Fruit fly (Drosophila melanogaster) whole organism, embryonic: ENCODE measurements around the gene Prx2.

Experiments used
- Bdp1 ChIP-seq: fragments of 200-800 bp; sonication (Bioruptor generic); optimal IDR thresholded peaks from 3 replicates; lab custom pipeline; 2016; ENCODE audit warnings: missing biosample characterization, missing genetic modification characterization
- CG11456 ChIP-seq: fragments of 200-800 bp; sonication (Bioruptor generic); IDR thresholded peaks from 3 replicates; pipeline ENCODE4 v1.3.6; 2022; ENCODE audit warnings: missing biosample characterization, missing genetic modification characterization
- CG11723 ChIP-seq: fragments of 200-800 bp; sonication (Bioruptor generic); optimal IDR thresholded peaks from 2 replicates; lab custom pipeline; 2017; ENCODE audit warnings: missing biosample characterization, mild to moderate bottlenecking, missing genetic modification characterization
- CG12299 ChIP-seq: fragments of 200-800 bp; sonication (Bioruptor generic); optimal IDR thresholded peaks from 2 replicates; lab custom pipeline; 2018; ENCODE audit warnings: missing biosample characterization, mild to moderate bottlenecking, missing genetic modification characterization
- CG14050 ChIP-seq: fragments of 200-800 bp; sonication (Bioruptor generic); IDR thresholded peaks from 3 replicates; pipeline ENCODE4 v1.3.6; 2022; ENCODE audit warnings: missing biosample characterization, missing genetic modification characterization
- CG14441 ChIP-seq: fragments of 200-800 bp; sonication (Bioruptor generic); IDR thresholded peaks from 2 replicates; pipeline ENCODE4 v1.3.6; 2022; ENCODE audit warnings: missing biosample characterization, missing genetic modification characterization
- CG14667 ChIP-seq: fragments of 200-800 bp; sonication (Bioruptor generic); IDR thresholded peaks from 2 replicates; pipeline ENCODE4 v1.3.6; 2022; ENCODE audit warnings: missing biosample characterization, missing genetic modification characterization
- CG15479 ChIP-seq: fragments of 200-800 bp; sonication (Bioruptor generic); optimal IDR thresholded peaks from 3 replicates; lab custom pipeline; 2019; ENCODE audit warnings: missing biosample characterization, mild to moderate bottlenecking, missing genetic modification characterization, moderate library complexity
- CG15601 ChIP-seq: fragments of 200-800 bp; sonication (Bioruptor generic); optimal IDR thresholded peaks from 3 replicates; lab custom pipeline; 2019; ENCODE audit warnings: missing biosample characterization, mild to moderate bottlenecking, missing genetic modification characterization, moderate library complexity
- CG17328 ChIP-seq: fragments of 200-800 bp; sonication (Bioruptor generic); IDR thresholded peaks from 2 replicates; pipeline ENCODE4 v1.3.6; 2022; ENCODE audit warnings: missing biosample characterization, missing genetic modification characterization
- CG17385 ChIP-seq: fragments of 200-800 bp; sonication (Bioruptor generic); optimal IDR thresholded peaks from 3 replicates; lab custom pipeline; 2018; ENCODE audit warnings: missing biosample characterization, mild to moderate bottlenecking, missing genetic modification characterization
- CG18599 ChIP-seq: fragments of 200-800 bp; sonication (Bioruptor generic); optimal IDR thresholded peaks from 3 replicates; lab custom pipeline; 2017; ENCODE audit warnings: missing biosample characterization, missing genetic modification characterization, mild to moderate bottlenecking, moderate library complexity, missing genetic modification reagents
- CG2199 ChIP-seq: fragments of 200-800 bp; sonication (Bioruptor generic); IDR thresholded peaks from 3 replicates; pipeline ENCODE4 v1.3.6; 2022; ENCODE audit warnings: missing biosample characterization, missing genetic modification characterization
- CG32532 ChIP-seq: fragments of 200-800 bp; sonication (Bioruptor generic); IDR thresholded peaks from 2 replicates; pipeline ENCODE4 v1.3.6; 2022; ENCODE audit warnings: missing biosample characterization, missing genetic modification characterization
- CG33213 ChIP-seq: fragments of 200-800 bp; sonication (Bioruptor generic); optimal IDR thresholded peaks from 3 replicates; lab custom pipeline; 2016; ENCODE audit warnings: missing biosample characterization, missing genetic modification characterization
- CG8359 ChIP-seq: fragments of 200-800 bp; sonication (Bioruptor generic); optimal IDR thresholded peaks from 2 replicates; lab custom pipeline; 2017; ENCODE audit warnings: missing biosample characterization, mild to moderate bottlenecking, missing genetic modification characterization, borderline replicate concordance
- CG8765 ChIP-seq: fragments of 200-800 bp; sonication (Bioruptor generic); IDR thresholded peaks from 2 replicates; pipeline ENCODE4 v1.3.6; 2022; ENCODE audit warnings: missing biosample characterization, missing genetic modification characterization
- CG9609 ChIP-seq: fragments of 200-800 bp; sonication (Bioruptor generic); optimal IDR thresholded peaks from 3 replicates; lab custom pipeline; 2016; ENCODE audit warnings: missing biosample characterization, missing genetic modification characterization
- Deaf1 ChIP-seq: fragments of 200-800 bp; optimal IDR thresholded peaks from 3 replicates; lab custom pipeline; 2019; ENCODE audit warnings: missing biosample characterization, mild to moderate bottlenecking, missing genetic modification characterization, moderate library complexity
- GATAe ChIP-seq: fragments of 200-800 bp; sonication (Bioruptor generic); conservative IDR thresholded peaks from 2 replicates; pipeline ENCODE4 v1.3.6; 2022; ENCODE audit warnings: missing biosample characterization, missing genetic modification characterization
- HLH3B ChIP-seq: fragments of 200-800 bp; sonication (Bioruptor generic); IDR thresholded peaks from 2 replicates; pipeline ENCODE4 v1.3.6; 2022; ENCODE audit warnings: missing biosample characterization, missing genetic modification characterization
- HLH4C ChIP-seq: fragments of 200-800 bp; sonication (Bioruptor generic); IDR thresholded peaks from 3 replicates; pipeline ENCODE4 v1.3.6; 2022; ENCODE audit warnings: missing biosample characterization, missing genetic modification characterization; ENCODE audit not compliant: partially characterized antibody
- Hey ChIP-seq: fragments of 200-800 bp; sonication (Bioruptor generic); optimal IDR thresholded peaks from 3 replicates; lab custom pipeline; 2018; ENCODE audit warnings: missing biosample characterization, mild to moderate bottlenecking, missing genetic modification characterization
- Hsf ChIP-seq: fragments of 200-800 bp; sonication (Bioruptor generic); optimal IDR thresholded peaks from 3 replicates; lab custom pipeline; 2016; ENCODE audit warnings: missing biosample characterization, missing genetic modification characterization
- Jarid2 ChIP-seq: fragments of 200-800 bp; sonication (Bioruptor generic); optimal IDR thresholded peaks from 3 replicates; lab custom pipeline; 2017; ENCODE audit warnings: mild to moderate bottlenecking, missing biosample characterization, missing genetic modification reagents, missing genetic modification characterization
- Kr ChIP-seq: fragments of 200-800 bp; sonication (Bioruptor generic); optimal IDR thresholded peaks from 2 replicates; lab custom pipeline; 2017; ENCODE audit warnings: missing biosample characterization, mild to moderate bottlenecking, missing genetic modification characterization
- MTF-1 ChIP-seq: fragments of 200-800 bp; sonication (Bioruptor generic); optimal IDR thresholded peaks from 2 replicates; lab custom pipeline; 2018; ENCODE audit warnings: missing biosample characterization, mild to moderate bottlenecking, missing genetic modification characterization, borderline replicate concordance
- NC2α ChIP-seq: fragments of 200-800 bp; sonication (Bioruptor generic); optimal IDR thresholded peaks from 2 replicates; lab custom pipeline; 2016; ENCODE audit warnings: missing biosample characterization, missing genetic modification characterization
- Rfx ChIP-seq: fragments of 200-800 bp; sonication (Bioruptor generic); IDR thresholded peaks from 2 replicates; pipeline ENCODE4 v1.3.6; 2022; ENCODE audit warnings: missing biosample characterization, missing genetic modification characterization
- bab2 ChIP-seq: fragments of 200-800 bp; sonication (Bioruptor generic); optimal IDR thresholded peaks from 2 replicates; lab custom pipeline; 2016; ENCODE audit warnings: missing biosample characterization, missing genetic modification characterization
- br ChIP-seq: fragments of >200 bp; optimal IDR thresholded peaks from 2 replicates; lab custom pipeline; 2017
- btn ChIP-seq: fragments of 200-800 bp; sonication (Bioruptor generic); optimal IDR thresholded peaks from 2 replicates; lab custom pipeline; 2016; ENCODE audit warnings: missing biosample characterization, missing genetic modification characterization
- chif ChIP-seq, 2 experiments: fragments of 200-800 bp; sonication (Bioruptor generic); optimal IDR thresholded peaks; 3 replicates each; lab custom pipeline; 2016; ENCODE audit warnings: missing biosample characterization in 2 of 2, missing genetic modification characterization in 2 of 2
- chinmo ChIP-seq: fragments of 200-800 bp; sonication (Bioruptor generic); IDR thresholded peaks from 4 replicates; pipeline ENCODE4 v1.3.6; 2022; ENCODE audit warnings: missing biosample characterization, missing genetic modification characterization; ENCODE audit not compliant: partially characterized antibody
- chn ChIP-seq: fragments of 200-800 bp; sonication (Bioruptor generic); optimal IDR thresholded peaks from 2 replicates; lab custom pipeline; 2016; ENCODE audit warnings: missing biosample characterization, missing genetic modification characterization
- ci ChIP-seq: fragments of 200-800 bp; sonication (Bioruptor generic); IDR thresholded peaks from 3 replicates; pipeline ENCODE4 v1.3.6; 2022; ENCODE audit warnings: missing biosample characterization, missing genetic modification characterization
- da ChIP-seq: fragments of 200-800 bp; sonication (Bioruptor generic); optimal IDR thresholded peaks from 2 replicates; lab custom pipeline; 2016; ENCODE audit warnings: missing biosample characterization, missing genetic modification characterization
- grau ChIP-seq: fragments of 200-800 bp; optimal IDR thresholded peaks from 3 replicates; lab custom pipeline; 2019; ENCODE audit warnings: missing biosample characterization, mild to moderate bottlenecking, missing genetic modification characterization, moderate library complexity
- jigr1 ChIP-seq: fragments of 200-800 bp; sonication (Bioruptor generic); IDR thresholded peaks from 3 replicates; pipeline ENCODE4 v1.3.6; 2022; ENCODE audit warnings: missing biosample characterization, missing genetic modification characterization
- p53 ChIP-seq: fragments of 200-800 bp; sonication (Bioruptor generic); optimal IDR thresholded peaks from 2 replicates; lab custom pipeline; 2016; ENCODE audit warnings: missing biosample characterization, missing genetic modification characterization
- pfk ChIP-seq: fragments of 200-800 bp; sonication (Bioruptor generic); optimal IDR thresholded peaks from 2 replicates; lab custom pipeline; 2018; ENCODE audit warnings: missing biosample characterization, mild to moderate bottlenecking, missing genetic modification characterization, moderate library complexity
- prd ChIP-seq, 3 experiments: fragments of >200 bp in 2 of 3; fragments of 200-800 bp in 1 of 3; sonication (Bioruptor generic) in 1 of 3; optimal IDR thresholded peaks in 2 of 3; IDR thresholded peaks in 1 of 3; 2 replicates in 2 of 3; 3 replicates in 1 of 3; pipeline versions ENCODE4 v1.3.6 to Lab custom; 2017 to 2022; ENCODE audit warnings: missing biosample characterization in 1 of 3, missing genetic modification characterization in 1 of 3
- rib ChIP-seq: fragments of 200-800 bp; sonication (Bioruptor generic); IDR thresholded peaks from 2 replicates; pipeline ENCODE4 v1.3.6; 2022; ENCODE audit warnings: missing biosample characterization, missing genetic modification characterization
- sisA ChIP-seq: fragments of 200-800 bp; sonication (Bioruptor generic); IDR thresholded peaks from 2 replicates; pipeline ENCODE4 v1.3.6; 2022; ENCODE audit warnings: missing biosample characterization, missing genetic modification characterization
- trh ChIP-seq: fragments of 200-800 bp; sonication (Bioruptor generic); optimal IDR thresholded peaks from 2 replicates; lab custom pipeline; 2016; ENCODE audit warnings: missing biosample characterization, missing genetic modification characterization
- tup ChIP-seq: fragments of 200-800 bp; sonication (Bioruptor generic); optimal IDR thresholded peaks from 2 replicates; lab custom pipeline; 2016; ENCODE audit warnings: missing biosample characterization, mild to moderate bottlenecking, missing genetic modification characterization, moderate library complexity
- tx ChIP-seq: fragments of 200-800 bp; sonication (Bioruptor generic); optimal IDR thresholded peaks from 2 replicates; lab custom pipeline; 2016; ENCODE audit warnings: missing biosample characterization, missing genetic modification characterization
- wek ChIP-seq: fragments of 200-800 bp; sonication (Bioruptor generic); optimal IDR thresholded peaks from 3 replicates; lab custom pipeline; 2018; ENCODE audit warnings: missing biosample characterization, mild to moderate bottlenecking, missing genetic modification characterization, moderate library complexity
- wor ChIP-seq: fragments of 200-800 bp; sonication (Bioruptor generic); IDR thresholded peaks from 2 replicates; pipeline ENCODE4 v1.3.6; 2022; ENCODE audit warnings: missing biosample characterization, missing genetic modification characterization
- zen ChIP-seq: fragments of 200-800 bp; sonication (Bioruptor generic); optimal IDR thresholded peaks from 3 replicates; lab custom pipeline; 2018; ENCODE audit warnings: missing biosample characterization, mild to moderate bottlenecking, missing genetic modification characterization, moderate library complexity
- zfh1 ChIP-seq: fragments of 200-800 bp; sonication (Bioruptor generic); IDR thresholded peaks from 3 replicates; pipeline ENCODE4 v1.3.6; 2022; ENCODE audit warnings: missing biosample characterization, missing genetic modification characterization

Gene Prx2

DNA sequence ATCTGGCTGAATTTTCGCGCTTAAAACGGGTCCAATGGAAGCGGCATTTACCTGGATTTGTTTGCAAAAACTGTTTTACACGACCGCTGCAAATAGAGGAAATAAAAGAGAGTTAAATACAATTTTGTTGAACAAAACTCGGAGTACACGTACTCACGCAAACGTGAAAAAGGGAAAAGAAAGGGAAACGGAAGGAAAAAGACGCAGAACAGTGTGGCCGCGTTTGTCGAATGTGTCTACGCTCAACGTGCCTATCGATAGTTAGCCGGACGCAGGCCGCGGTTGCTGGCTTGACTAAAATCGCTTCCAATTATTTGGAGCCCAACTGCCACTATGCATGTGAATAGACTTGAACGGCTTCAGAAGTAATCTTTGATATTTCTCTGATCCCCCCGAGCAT is 7.8 kb downstream of the Prx2 start, which contains the start of gene RpS15Aa (continued):
- TF ChIP-seq chinmo (GFP tag; lab: Robert Waterston, UW) = no peak
- TF ChIP-seq Kr (GFP tag; lab: Kevin White, UChicago) = peak; percentile 68
- TF ChIP-seq pfk (GFP tag; lab: Kevin White, UChicago) = peak; percentile 68
- TF ChIP-seq tx (GFP tag; lab: Kevin White, UChicago) = peak; percentile 35
- TF ChIP-seq Hsf (GFP tag; lab: Kevin White, UChicago) = peak; percentile 74
- TF ChIP-seq chn (GFP tag; lab: Kevin White, UChicago) = peak; percentile 46
- TF ChIP-seq btn (GFP tag; lab: Kevin White, UChicago) = peak; percentile 49
- peak; percentile 91 for TF ChIP-seq MTF-1
- TF ChIP-seq prd (optimal IDR thresholded peaks at IDR 0.05; lab: Kevin White, UChicago) = no peak
- TF ChIP-seq prd (GFP tag; IDR thresholded peaks at IDR 0.05; lab: Robert Waterston, UW) = peak; percentile 67
- peak; percentile 88 for TF ChIP-seq zfh1
- peak; percentile 96 for TF ChIP-seq ci (GFP tag; lab: Robert Waterston, UW)
- peak; percentile 59 for TF ChIP-seq grau (tag; lab: Kevin White, UChicago)
- TF ChIP-seq trh (GFP tag; lab: Kevin White, UChicago) = peak; percentile 62
- TF ChIP-seq GATAe (GFP tag; lab: Robert Waterston, UW) = 0 out of 2 replicates have a peak, but pooled peaks have one; percentile 34
- peak; percentile 90 for TF ChIP-seq CG33213 (GFP tag; lab: Kevin White, UChicago)
- peak; percentile 64 for TF ChIP-seq CG14050 (GFP tag; lab: Robert Waterston, UW)
- peak; percentile 39 for TF ChIP-seq CG15601
- TF ChIP-seq CG8359 (GFP tag; lab: Kevin White, UChicago) = peak; percentile 38
- peak; percentile 85 for TF ChIP-seq CG32532 (GFP tag; lab: Robert Waterston, UW)
- TF ChIP-seq br (lab: Kevin White, UChicago) = no peak
- peak; percentile 35 for TF ChIP-seq zen
- peak; percentile 87 for TF ChIP-seq CG17328 (GFP tag; lab: Robert Waterston, UW)
- peak; percentile 50 to 77 for TF ChIP-seq chif (GFP tag; optimal IDR thresholded peaks at IDR 0.05; lab: Kevin White, UChicago)
- peak; percentile 76 for TF ChIP-seq wek (GFP tag; lab: Kevin White, UChicago)
- TF ChIP-seq CG14441 = peak; percentile 68
- TF ChIP-seq CG12299 (tag; lab: Kevin White, UChicago) = peak; percentile 42
- TF ChIP-seq NC2α (GFP tag; lab: Kevin White, UChicago) = peak; percentile 45
- TF ChIP-seq Bdp1 (GFP tag; lab: Kevin White, UChicago) = no peak
- TF ChIP-seq Hey (tag; lab: Kevin White, UChicago) = peak; percentile 69
- peak; percentile 89 for TF ChIP-seq CG2199
- TF ChIP-seq Rfx (GFP tag; lab: Robert Waterston, UW) = peak; percentile 92
- TF ChIP-seq wor = no peak
- peak; percentile 61 for TF ChIP-seq CG11723 (GFP tag; lab: Kevin White, UChicago)
- TF ChIP-seq HLH3B (GFP tag; lab: Robert Waterston, UW) = peak; percentile 58; the same call in 1 of the 2 replicates
- peak; percentile 65 for TF ChIP-seq CG18599
- peak; percentile 80 for TF ChIP-seq CG17385 (GFP tag; lab: Kevin White, UChicago)
- peak; percentile 10 for TF ChIP-seq bab2 (GFP tag; lab: Kevin White, UChicago)
- TF ChIP-seq jigr1 (GFP tag; lab: Robert Waterston, UW) = 0 out of 3 replicates have a peak, but pooled peaks have one; percentile 20
- TF ChIP-seq da (GFP tag; lab: Kevin White, UChicago) = peak; percentile 36
- peak; percentile 84 for TF ChIP-seq rib (GFP tag; lab: Robert Waterston, UW)
- TF ChIP-seq CG9609 (GFP tag; lab: Kevin White, UChicago) = peak; percentile 77
- TF ChIP-seq CG8765 (GFP tag; lab: Robert Waterston, UW) = peak; percentile 56; the same call in 1 of the 2 replicates
- peak; percentile 70 for TF ChIP-seq CG14667 (GFP tag; lab: Robert Waterston, UW)
- 0 out of 3 replicates have a peak, but pooled peaks have one; percentile 9 for TF ChIP-seq HLH4C
- peak; percentile 59 for TF ChIP-seq sisA
- TF ChIP-seq tup (GFP tag; lab: Kevin White, UChicago) = no peak
- TF ChIP-seq p53 (GFP tag; lab: Kevin White, UChicago) = peak; percentile 88
- TF ChIP-seq CG15479 (GFP tag; lab: Kevin White, UChicago) = no peak
- no peak for TF ChIP-seq Deaf1 (tag; lab: Kevin White, UChicago)
- TF ChIP-seq Jarid2 (GFP tag; lab: Kevin White, UChicago) = peak; percentile 56
- TF ChIP-seq CG11456 (GFP tag; lab: Robert Waterston, UW) = peak; percentile 92
